Fruit fly (Drosophila melanogaster) whole organism, embryonic: ENCODE data around the gene CG31952.

ENCODE experiments used
- Atf3 ChIP-seq: fragments of 200-800 bp; sonication (Bioruptor generic); optimal IDR thresholded peaks from 3 replicates; lab custom pipeline; 2016; ENCODE audit warnings: missing biosample characterization, missing genetic modification characterization
- BEAF-32 ChIP-seq: fragments of 200-800 bp; sonication (Bioruptor generic); optimal IDR thresholded peaks from 3 replicates; lab custom pipeline; 2017; ENCODE audit warnings: missing biosample characterization, missing genetic modification characterization, mild to moderate bottlenecking, moderate library complexity, missing genetic modification reagents
- CG10267 ChIP-seq: fragments of 200-800 bp; sonication (Bioruptor generic); optimal IDR thresholded peaks from 2 replicates; lab custom pipeline; 2018; ENCODE audit warnings: missing biosample characterization, mild to moderate bottlenecking, missing genetic modification characterization, moderate library complexity
- CG10654 ChIP-seq: fragments of 200-800 bp; sonication (Bioruptor generic); optimal IDR thresholded peaks from 2 replicates; lab custom pipeline; 2016; ENCODE audit warnings: missing biosample characterization, missing genetic modification characterization
- CG12659 ChIP-seq: fragments of 200-800 bp; sonication (Bioruptor generic); optimal IDR thresholded peaks from 3 replicates; lab custom pipeline; 2017; ENCODE audit warnings: mild to moderate bottlenecking, missing biosample characterization, missing genetic modification reagents, missing genetic modification characterization
- CG13287 ChIP-seq: fragments of 200-800 bp; sonication (Bioruptor generic); IDR thresholded peaks from 2 replicates; pipeline ENCODE4 v1.3.6; 2022; ENCODE audit warnings: missing biosample characterization, missing genetic modification characterization; ENCODE audit not compliant: partially characterized antibody
- CG14050 ChIP-seq: fragments of 200-800 bp; sonication (Bioruptor generic); IDR thresholded peaks from 3 replicates; pipeline ENCODE4 v1.3.6; 2022; ENCODE audit warnings: missing biosample characterization, missing genetic modification characterization
- CG14710 ChIP-seq: fragments of 200-800 bp; sonication (Bioruptor generic); optimal IDR thresholded peaks from 3 replicates; lab custom pipeline; 2019; ENCODE audit warnings: missing biosample characterization, mild to moderate bottlenecking, missing genetic modification characterization, moderate library complexity
- CG15073 ChIP-seq: fragments of 200-800 bp; sonication (Bioruptor generic); optimal IDR thresholded peaks from 2 replicates; lab custom pipeline; 2016; ENCODE audit warnings: missing biosample characterization, missing genetic modification characterization
- CG15479 ChIP-seq: fragments of 200-800 bp; sonication (Bioruptor generic); optimal IDR thresholded peaks from 3 replicates; lab custom pipeline; 2019; ENCODE audit warnings: missing biosample characterization, mild to moderate bottlenecking, missing genetic modification characterization, moderate library complexity
- CG16863 ChIP-seq: fragments of 200-800 bp; sonication (Bioruptor generic); optimal IDR thresholded peaks from 3 replicates; lab custom pipeline; 2016; ENCODE audit warnings: missing biosample characterization, missing genetic modification characterization
- CG18599 ChIP-seq: fragments of 200-800 bp; sonication (Bioruptor generic); optimal IDR thresholded peaks from 3 replicates; lab custom pipeline; 2017; ENCODE audit warnings: missing biosample characterization, missing genetic modification characterization, mild to moderate bottlenecking, moderate library complexity, missing genetic modification reagents
- CG4282 ChIP-seq: fragments of 200-800 bp; sonication (Bioruptor generic); optimal IDR thresholded peaks from 2 replicates; lab custom pipeline; 2016; ENCODE audit warnings: missing biosample characterization, missing genetic modification characterization
- CG43689 ChIP-seq: fragments of 200-800 bp; sonication (Bioruptor generic); IDR thresholded peaks from 2 replicates; pipeline ENCODE4 v1.3.6; 2022; ENCODE audit warnings: missing biosample characterization, missing genetic modification characterization
- CG4404 ChIP-seq: fragments of 200-800 bp; sonication (Bioruptor generic); IDR thresholded peaks from 2 replicates; pipeline ENCODE4 v1.3.6; 2022; ENCODE audit warnings: missing biosample characterization, missing genetic modification characterization
- CG4854 ChIP-seq: fragments of 200-800 bp; sonication (Bioruptor generic); optimal IDR thresholded peaks from 2 replicates; lab custom pipeline; 2016; ENCODE audit warnings: missing biosample characterization, missing genetic modification characterization, inconsistent platforms
- CG9215 ChIP-seq: fragments of 200-800 bp; sonication (Bioruptor generic); IDR thresholded peaks from 2 replicates; pipeline ENCODE4 v1.3.6; 2022; ENCODE audit warnings: missing biosample characterization, missing genetic modification characterization
- CG9727 ChIP-seq: fragments of 200-800 bp; sonication (Bioruptor generic); optimal IDR thresholded peaks from 3 replicates; lab custom pipeline; 2017; ENCODE audit warnings: missing biosample characterization, mild to moderate bottlenecking, missing genetic modification characterization
- CkIIα-i1 ChIP-seq: fragments of 200-800 bp; sonication (Bioruptor generic); IDR thresholded peaks from 2 replicates; pipeline ENCODE4 v1.3.6; 2022; ENCODE audit warnings: missing biosample characterization, missing genetic modification characterization
- Dp ChIP-seq: fragments of 200-800 bp; sonication (Bioruptor generic); optimal IDR thresholded peaks from 2 replicates; lab custom pipeline; 2018; ENCODE audit warnings: missing biosample characterization, mild to moderate bottlenecking, missing genetic modification characterization, moderate library complexity
- Elba2 ChIP-seq: fragments of 200-800 bp; sonication (Bioruptor generic); optimal IDR thresholded peaks from 3 replicates; lab custom pipeline; 2016; ENCODE audit warnings: missing biosample characterization, missing genetic modification characterization
- HLHmδ ChIP-seq: fragments of 200-800 bp; sonication (Bioruptor generic); optimal IDR thresholded peaks from 2 replicates; lab custom pipeline; 2018; ENCODE audit warnings: missing biosample characterization, mild to moderate bottlenecking, missing genetic modification characterization, moderate library complexity
- Hmr ChIP-seq: fragments of 200-800 bp; sonication (Bioruptor generic); optimal IDR thresholded peaks from 3 replicates; lab custom pipeline; 2017; ENCODE audit warnings: mild to moderate bottlenecking, missing biosample characterization, missing genetic modification reagents, missing genetic modification characterization
- Hsf ChIP-seq: fragments of 200-800 bp; sonication (Bioruptor generic); optimal IDR thresholded peaks from 3 replicates; lab custom pipeline; 2016; ENCODE audit warnings: missing biosample characterization, missing genetic modification characterization
- MESR4 ChIP-seq: fragments of 200-800 bp; sonication (Bioruptor generic); optimal IDR thresholded peaks from 2 replicates; lab custom pipeline; 2018; ENCODE audit warnings: missing biosample characterization, mild to moderate bottlenecking, missing genetic modification characterization, moderate library complexity
- Meics ChIP-seq: fragments of 200-800 bp; sonication (Bioruptor generic); optimal IDR thresholded peaks from 2 replicates; lab custom pipeline; 2017; ENCODE audit warnings: missing biosample characterization, mild to moderate bottlenecking, missing genetic modification characterization
- Nf-YB ChIP-seq: fragments of 200-800 bp; sonication (Bioruptor generic); optimal IDR thresholded peaks from 3 replicates; lab custom pipeline; 2019; ENCODE audit warnings: missing biosample characterization, mild to moderate bottlenecking, missing genetic modification characterization, moderate library complexity
- NfI ChIP-seq: fragments of 200-800 bp; sonication (Bioruptor generic); optimal IDR thresholded peaks from 3 replicates; lab custom pipeline; 2018; ENCODE audit warnings: missing biosample characterization, mild to moderate bottlenecking, missing genetic modification characterization, moderate library complexity
- Poxn ChIP-seq: fragments of 200-800 bp; sonication (Bioruptor generic); IDR thresholded peaks from 2 replicates; pipeline ENCODE4 v1.3.6; 2022; ENCODE audit warnings: missing biosample characterization, missing genetic modification characterization
- Ravus ChIP-seq: fragments of 200-800 bp; sonication (Bioruptor generic); IDR thresholded peaks from 2 replicates; pipeline ENCODE4 v1.3.6; 2022; ENCODE audit warnings: missing biosample characterization, missing genetic modification characterization
- ap ChIP-seq: fragments of 200-800 bp; sonication (Bioruptor generic); IDR thresholded peaks from 2 replicates; pipeline ENCODE4 v1.3.6; 2022; ENCODE audit warnings: missing biosample characterization, missing genetic modification characterization
- bab2 ChIP-seq: fragments of 200-800 bp; sonication (Bioruptor generic); optimal IDR thresholded peaks from 2 replicates; lab custom pipeline; 2016; ENCODE audit warnings: missing biosample characterization, missing genetic modification characterization
- bigmax ChIP-seq: fragments of 200-800 bp; sonication (Bioruptor generic); optimal IDR thresholded peaks from 2 replicates; lab custom pipeline; 2018; ENCODE audit warnings: missing biosample characterization, mild to moderate bottlenecking, missing genetic modification characterization
- da ChIP-seq: fragments of 200-800 bp; sonication (Bioruptor generic); optimal IDR thresholded peaks from 2 replicates; lab custom pipeline; 2016; ENCODE audit warnings: missing biosample characterization, missing genetic modification characterization
- danr ChIP-seq: fragments of 200-800 bp; sonication (Bioruptor generic); IDR thresholded peaks from 2 replicates; pipeline ENCODE4 v1.3.6; 2022; ENCODE audit warnings: missing biosample characterization, missing genetic modification characterization
- dysf ChIP-seq: fragments of 200-800 bp; sonication (Bioruptor generic); IDR thresholded peaks from 3 replicates; pipeline ENCODE4 v1.3.6; 2022; ENCODE audit warnings: missing biosample characterization, missing genetic modification characterization
- gce ChIP-seq: fragments of 200-800 bp; sonication (Bioruptor generic); IDR thresholded peaks from 3 replicates; pipeline ENCODE4 v1.3.6; 2022; ENCODE audit warnings: missing biosample characterization, missing genetic modification characterization
- inv ChIP-seq: fragments of 200-800 bp; sonication (Bioruptor generic); IDR thresholded peaks from 2 replicates; pipeline ENCODE4 v1.3.6; 2022; ENCODE audit warnings: missing biosample characterization, missing genetic modification characterization; ENCODE audit not compliant: partially characterized antibody
- jumu ChIP-seq: fragments of 200-800 bp; sonication (Bioruptor generic); optimal IDR thresholded peaks from 3 replicates; lab custom pipeline; 2016; ENCODE audit warnings: missing biosample characterization, missing genetic modification characterization
- lola ChIP-seq, 3 experiments: fragments of >200 bp in 2 of 3; fragments of 200-800 bp in 1 of 3; sonication (Bioruptor generic) in 1 of 3; optimal IDR thresholded peaks; 2 replicates each; lab custom pipeline; 2017 to 2019; ENCODE audit warnings: missing biosample characterization in 3 of 3, missing genetic modification characterization in 3 of 3, mild to moderate bottlenecking in 1 of 3, moderate library complexity in 1 of 3
- nau ChIP-seq: fragments of 200-800 bp; sonication (Bioruptor generic); optimal IDR thresholded peaks from 3 replicates; lab custom pipeline; 2017; ENCODE audit warnings: missing biosample characterization, mild to moderate bottlenecking, missing genetic modification characterization, missing genetic modification reagents
- nmo ChIP-seq: fragments of 200-800 bp; sonication (Bioruptor generic); optimal IDR thresholded peaks from 2 replicates; lab custom pipeline; 2018; ENCODE audit warnings: missing biosample characterization, mild to moderate bottlenecking, missing genetic modification characterization, moderate library complexity
- nom ChIP-seq: fragments of 200-800 bp; sonication (Bioruptor generic); optimal IDR thresholded peaks from 2 replicates; lab custom pipeline; 2017; ENCODE audit warnings: missing biosample characterization, missing genetic modification characterization, mild to moderate bottlenecking, moderate library complexity, missing genetic modification reagents
- onecut ChIP-seq: fragments of 200-800 bp; sonication (Bioruptor generic); IDR thresholded peaks from 2 replicates; pipeline ENCODE4 v1.3.6; 2022; ENCODE audit warnings: missing biosample characterization, missing genetic modification characterization
- phol ChIP-seq: fragments of 200-800 bp; sonication (Bioruptor generic); optimal IDR thresholded peaks from 3 replicates; lab custom pipeline; 2018; ENCODE audit warnings: missing biosample characterization, mild to moderate bottlenecking, missing genetic modification characterization, moderate library complexity
- pros ChIP-seq: fragments of 200-800 bp; sonication (Bioruptor generic); optimal IDR thresholded peaks from 3 replicates; lab custom pipeline; 2019; ENCODE audit warnings: missing biosample characterization, mild to moderate bottlenecking, missing genetic modification characterization, moderate library complexity
- ro ChIP-seq: fragments of 200-800 bp; sonication (Bioruptor generic); IDR thresholded peaks from 2 replicates; pipeline ENCODE4 v1.3.6; 2022; ENCODE audit warnings: missing biosample characterization, missing genetic modification characterization
- slou ChIP-seq: fragments of 200-800 bp; sonication (Bioruptor generic); optimal IDR thresholded peaks from 3 replicates; lab custom pipeline; 2016; ENCODE audit warnings: missing biosample characterization, missing genetic modification characterization
- stc ChIP-seq: fragments of 200-800 bp; sonication (Bioruptor generic); IDR thresholded peaks from 2 replicates; pipeline ENCODE4 v1.3.6; 2022; ENCODE audit warnings: missing biosample characterization, missing genetic modification characterization
- stwl ChIP-seq: fragments of 200-800 bp; sonication (Bioruptor generic); optimal IDR thresholded peaks from 3 replicates; lab custom pipeline; 2018; ENCODE audit warnings: missing biosample characterization, mild to moderate bottlenecking, missing genetic modification characterization, moderate library complexity
- unc-4 ChIP-seq: fragments of 200-800 bp; sonication (Bioruptor generic); IDR thresholded peaks from 2 replicates; pipeline ENCODE4 v1.3.6; 2022; ENCODE audit warnings: missing biosample characterization, missing genetic modification characterization; ENCODE audit not compliant: partially characterized antibody
- usp ChIP-seq: fragments of >200 bp; optimal IDR thresholded peaks from 2 replicates; lab custom pipeline; 2017; ENCODE audit warnings: missing biosample characterization, missing genetic modification characterization

Gene CG31952

dm6 chr2L:3452286-3452685 lies 35.8 kb downstream of the CG31952 start, which contains the start of gene CG12795 (continued):
- no peak for TF ChIP-seq pros
- peak; percentile 12 for TF ChIP-seq Dp (GFP tag; lab: Kevin White, UChicago)
- no peak for TF ChIP-seq CG43689
- no peak for TF ChIP-seq ro (GFP tag; lab: Robert Waterston, UW)
- no peak for TF ChIP-seq bab2 (GFP tag; lab: Kevin White, UChicago)
- no peak for TF ChIP-seq gce (GFP tag; lab: Robert Waterston, UW)
- no peak for TF ChIP-seq Ravus (GFP tag; lab: Robert Waterston, UW)
- TF ChIP-seq Hsf (GFP tag; lab: Kevin White, UChicago), result no peak
- no peak for TF ChIP-seq nau (GFP tag; lab: Kevin White, UChicago)
- TF ChIP-seq MESR4, result peak; percentile 83
- no peak for TF ChIP-seq ap (GFP tag; lab: Robert Waterston, UW)
- no peak for TF ChIP-seq Nf-YB (GFP tag; lab: Kevin White, UChicago)
- TF ChIP-seq CG12659 (GFP tag; lab: Kevin White, UChicago), result peak; percentile 9
- no peak for TF ChIP-seq CG4854 (GFP tag; lab: Kevin White, UChicago)
- peak; percentile 5 for TF ChIP-seq nom (GFP tag; lab: Kevin White, UChicago)
- TF ChIP-seq unc-4, result no peak
- TF ChIP-seq onecut, result no peak
- no peak for TF ChIP-seq CG4282
- TF ChIP-seq CG14050 (GFP tag; lab: Robert Waterston, UW), result no peak
- TF ChIP-seq Elba2, result no peak
- TF ChIP-seq CG10267 (tag; lab: Kevin White, UChicago), result peak; percentile 61
- TF ChIP-seq CkIIα-i1, result no peak
- peak; percentile 16 for TF ChIP-seq phol
- no peak for TF ChIP-seq CG9215 (GFP tag; lab: Robert Waterston, UW)
- TF ChIP-seq NfI, result no peak
- peak; percentile 69 for TF ChIP-seq stwl (tag; lab: Kevin White, UChicago)
- TF ChIP-seq nmo (GFP tag; lab: Kevin White, UChicago), result no peak
- no peak for TF ChIP-seq BEAF-32 (GFP tag; lab: Kevin White, UChicago)
- TF ChIP-seq CG13287, result peak; percentile 18; the same call in 1 of the 2 replicates
- TF ChIP-seq CG9727 (GFP tag; lab: Kevin White, UChicago), result no peak
- peak; percentile 32 for TF ChIP-seq CG14710 (tag; lab: Kevin White, UChicago)

dm6 chr2L:3457007-3457406 lies 40.5 kb downstream of the CG31952 start, which contains the start of the genes Cog3 and Sec5:
Gene Cog3, minus strand, starts transcription at chr2L:3457064.
Gene Sec5, plus strand, starts transcription at chr2L:3457302.
- TF ChIP-seq CG10654 (peak; percentile 34), dysf (GFP tag; lab: Robert Waterston, UW) (peak; percentile 71; the same call in 2 of the 3 replicates), inv (no peak), Atf3 (peak; percentile 9), CG15073 (GFP tag; lab: Kevin White, UChicago) (no peak), CG4404 (GFP tag; lab: Robert Waterston, UW) (peak; percentile 56; the same call in 1 of the 2 replicates), lola (GFP tag; optimal IDR thresholded peaks at IDR 0.05; lab: Kevin White, UChicago) (peak in 1 of 3 experiments; percentile 59), Meics (GFP tag; lab: Kevin White, UChicago) (no peak), stc (GFP tag; lab: Robert Waterston, UW) (no peak), jumu (GFP tag; lab: Kevin White, UChicago) (no peak), CG18599 (no peak), CG16863 (no peak), CG15479 (GFP tag; lab: Kevin White, UChicago) (no peak), usp (GFP tag; lab: Kevin White, UChicago) (no peak), pros (no peak), HLHmδ (no peak), da (GFP tag; lab: Kevin White, UChicago) (no peak), Poxn (GFP tag; lab: Robert Waterston, UW) (no peak), Hmr (GFP tag; lab: Kevin White, UChicago) (no peak), slou (GFP tag; lab: Kevin White, UChicago) (no peak), bigmax (GFP tag; lab: Kevin White, UChicago) (no peak), danr (GFP tag; lab: Robert Waterston, UW) (no peak)
